Worm (Caenorhabditis elegans) whole organism, L3 larva: ENCODE measurements around the gene Y62H9A.11.

Experiments used
- R02D3.7 ChIP-seq: fragments of 150-350 bp; optimal IDR thresholded peaks from 2 replicates; lab custom pipeline; 2014; ENCODE audit warnings: missing biosample characterization, missing genetic modification characterization
- ZK546.5 ChIP-seq: sonication (generic microtip); optimal IDR thresholded peaks from 2 replicates; lab custom pipeline; 2017; ENCODE audit warnings: missing biosample characterization, missing genetic modification characterization
- ceh-16 ChIP-seq: sonication (generic microtip); optimal IDR thresholded peaks from 2 replicates; lab custom pipeline; 2017; ENCODE audit warnings: missing biosample characterization, missing genetic modification characterization
- ceh-28 ChIP-seq: fragments of 150-350 bp; optimal IDR thresholded peaks from 2 replicates; lab custom pipeline; 2014; ENCODE audit warnings: missing biosample characterization, missing genetic modification reagents, missing genetic modification characterization
- ceh-82 ChIP-seq: fragments of 150-350 bp; optimal IDR thresholded peaks from 2 replicates; lab custom pipeline; 2014; ENCODE audit warnings: missing biosample characterization, missing genetic modification characterization
- egl-27 ChIP-seq: sonication (generic microtip); optimal IDR thresholded peaks from 4 replicates; lab custom pipeline; 2017; ENCODE audit warnings: missing biosample characterization, missing genetic modification reagents, missing genetic modification characterization
- egl-5 ChIP-seq: fragments of 150-350 bp; optimal IDR thresholded peaks from 2 replicates; lab custom pipeline; 2017; ENCODE audit warnings: missing biosample characterization, missing genetic modification reagents, missing genetic modification characterization, inconsistent platforms
- elt-1 ChIP-seq: fragments of 150-350 bp; optimal IDR thresholded peaks from 2 replicates; lab custom pipeline; 2014; ENCODE audit warnings: missing biosample characterization, missing genetic modification characterization
- elt-2 ChIP-seq: sonication (generic microtip); optimal IDR thresholded peaks from 2 replicates; lab custom pipeline; 2016; ENCODE audit warnings: missing genetic modification reagents, mild to moderate bottlenecking, missing genetic modification characterization, missing compliant biosample characterization
- eor-1 ChIP-seq, 2 experiments: fragments of 150-350 bp; optimal IDR thresholded peaks; 2 replicates each; lab custom pipeline; 2014 to 2018; ENCODE audit warnings: missing biosample characterization in 2 of 2, missing genetic modification characterization in 2 of 2
- fkh-10 ChIP-seq: sonication (generic microtip); optimal IDR thresholded peaks from 2 replicates; lab custom pipeline; 2017; ENCODE audit warnings: missing biosample characterization, missing genetic modification reagents, missing genetic modification characterization
- fos-1 ChIP-seq: fragments of 150-350 bp; optimal IDR thresholded peaks from 2 replicates; lab custom pipeline; 2014; ENCODE audit warnings: missing biosample characterization, missing genetic modification characterization
- hmg-11 ChIP-seq: sonication (generic microtip); optimal IDR thresholded peaks from 2 replicates; lab custom pipeline; 2016; ENCODE audit warnings: missing genetic modification characterization, missing compliant biosample characterization
- lin-15B ChIP-seq: fragments of 150-350 bp; optimal IDR thresholded peaks from 2 replicates; lab custom pipeline; 2014; ENCODE audit warnings: missing biosample characterization, missing genetic modification characterization
- mdl-1 ChIP-seq: fragments of 150-350 bp; optimal IDR thresholded peaks from 2 replicates; lab custom pipeline; 2014; ENCODE audit warnings: missing biosample characterization, missing genetic modification characterization
- nfya-1 ChIP-seq: sonication (generic microtip); optimal IDR thresholded peaks from 2 replicates; lab custom pipeline; 2017; ENCODE audit warnings: missing genetic modification characterization, mild to moderate bottlenecking, missing compliant biosample characterization, antibody characterized with exemption, moderate library complexity; ENCODE audit not compliant: insufficient read depth
- nhr-11 ChIP-seq: fragments of 150-350 bp; optimal IDR thresholded peaks from 2 replicates; lab custom pipeline; 2014; ENCODE audit warnings: missing biosample characterization, missing genetic modification characterization
- nhr-12 ChIP-seq: fragments of 150-350 bp; optimal IDR thresholded peaks from 2 replicates; lab custom pipeline; 2014; ENCODE audit warnings: missing biosample characterization, missing genetic modification characterization
- nhr-23 ChIP-seq: fragments of 150-350 bp; optimal IDR thresholded peaks from 2 replicates; lab custom pipeline; 2014; ENCODE audit warnings: missing biosample characterization, missing genetic modification reagents, missing genetic modification characterization
- nhr-237 ChIP-seq: fragments of 150-350 bp; optimal IDR thresholded peaks from 2 replicates; lab custom pipeline; 2014; ENCODE audit warnings: missing biosample characterization, missing genetic modification characterization
- nhr-25 ChIP-seq: sonication (generic microtip); optimal IDR thresholded peaks from 2 replicates; lab custom pipeline; 2017; ENCODE audit warnings: missing biosample characterization, missing genetic modification characterization
- nhr-67 ChIP-seq: fragments of 150-350 bp; optimal IDR thresholded peaks from 2 replicates; lab custom pipeline; 2014; ENCODE audit warnings: missing biosample characterization, missing genetic modification characterization
- nhr-76 ChIP-seq: fragments of 150-350 bp; sonication (generic microtip); optimal IDR thresholded peaks from 5 replicates; lab custom pipeline; 2014; ENCODE audit warnings: missing biosample characterization, missing genetic modification characterization
- nhr-77 ChIP-seq: fragments of 150-350 bp; optimal IDR thresholded peaks from 2 replicates; lab custom pipeline; 2014; ENCODE audit warnings: missing biosample characterization, missing genetic modification characterization
- pha-4 ChIP-seq: fragments of 150-350 bp; optimal IDR thresholded peaks from 2 replicates; lab custom pipeline; 2014; ENCODE audit warnings: missing biosample characterization, missing genetic modification reagents, missing genetic modification characterization
- pqm-1 ChIP-seq: fragments of 150-350 bp; optimal IDR thresholded peaks from 2 replicates; lab custom pipeline; 2017; ENCODE audit warnings: missing biosample characterization, missing genetic modification characterization, inconsistent platforms
- sea-2 ChIP-seq: fragments of 150-350 bp; sonication (generic microtip); optimal IDR thresholded peaks from 4 replicates; lab custom pipeline; 2014; ENCODE audit warnings: missing biosample characterization, missing genetic modification reagents, missing genetic modification characterization
- skn-1 ChIP-seq: fragments of 150-350 bp; optimal IDR thresholded peaks from 2 replicates; lab custom pipeline; 2014; ENCODE audit warnings: missing biosample characterization, missing genetic modification characterization
- snpc-4 ChIP-seq: fragments of 150-350 bp; optimal IDR thresholded peaks from 2 replicates; lab custom pipeline; 2014; ENCODE audit warnings: missing biosample characterization, missing genetic modification characterization
- tbx-2 ChIP-seq: sonication (generic microtip); optimal IDR thresholded peaks from 2 replicates; lab custom pipeline; 2016; ENCODE audit warnings: mild to moderate bottlenecking, missing genetic modification characterization, missing compliant biosample characterization
- unc-39 ChIP-seq: sonication (generic microtip); optimal IDR thresholded peaks from 4 replicates; lab custom pipeline; 2017; ENCODE audit warnings: missing biosample characterization, missing genetic modification characterization
- zag-1 ChIP-seq: fragments of 150-350 bp; optimal IDR thresholded peaks from 2 replicates; lab custom pipeline; 2014; ENCODE audit warnings: missing biosample characterization, missing genetic modification characterization
- ztf-4 ChIP-seq: fragments of 150-350 bp; optimal IDR thresholded peaks from 2 replicates; lab custom pipeline; 2014; ENCODE audit warnings: missing biosample characterization, missing genetic modification characterization

Gene Y62H9A.11

ce11 chrX:11907263-11907662, at the start of gene Y62H9A.11:
TSS of gene Y62H9A.11 (minus strand) at chrX:11907363.
- no peak for TF ChIP-seq nhr-23 (tag; lab: Kevin White, UChicago)
- TF ChIP-seq eor-1 (tag; optimal IDR thresholded peaks at IDR 0.05; lab: Kevin White, UChicago): no peak
- no peak for TF ChIP-seq nhr-237
- TF ChIP-seq fos-1 (tag; lab: Kevin White, UChicago): no peak
- TF ChIP-seq nfya-1 (tag; lab: Kevin White, UChicago): no peak
- TF ChIP-seq ceh-28 (tag; lab: Kevin White, UChicago): no peak
- TF ChIP-seq nhr-25 (tag; lab: Kevin White, UChicago): no peak
- TF ChIP-seq pqm-1: no peak
- no peak for TF ChIP-seq egl-27 (tag; lab: Kevin White, UChicago)
- TF ChIP-seq mdl-1: no peak
- no peak for TF ChIP-seq ceh-16
- no peak for TF ChIP-seq nhr-76 (tag; lab: Kevin White, UChicago)
- TF ChIP-seq nhr-11 (tag; lab: Kevin White, UChicago): no peak
- no peak for TF ChIP-seq fkh-10 (GFP tag; lab: Kevin White, UChicago)
- TF ChIP-seq ceh-82 (tag; lab: Kevin White, UChicago): no peak
- no peak for TF ChIP-seq ZK546.5 (tag; lab: Kevin White, UChicago)
- TF ChIP-seq lin-15B (tag; lab: Kevin White, UChicago): no peak
- no peak for TF ChIP-seq sea-2 (GFP tag; lab: Kevin White, UChicago)
- TF ChIP-seq nhr-67: no peak

- TF ChIP-seq egl-5 (no peak), nhr-23 (tag; lab: Kevin White, UChicago) (no peak), nhr-76 (tag; lab: Kevin White, UChicago) (no peak), pqm-1 (no peak), elt-1 (no peak), fos-1 (tag; lab: Kevin White, UChicago) (no peak), nhr-77 (tag; lab: Kevin White, UChicago) (no peak), mdl-1 (no peak), hmg-11 (tag; lab: Kevin White, UChicago) (no peak), unc-39 (no peak)
Observed at ce11 chrX:11955125-11955524, 48.0 kb upstream of the Y62H9A.11 start, which contains the start of gene T08D10.3. TSS of gene T08D10.3 (plus strand) at chrX:11955425.

ce11 chrX:11953229-11953628, 46.1 kb upstream of the Y62H9A.11 start, which contains the start of gene T08D10.4:
TSS of gene T08D10.4 (minus strand) at chrX:11953329.
- no peak for TF ChIP-seq skn-1
- TF ChIP-seq hmg-11 (tag; lab: Kevin White, UChicago): no peak
- no peak for TF ChIP-seq fos-1 (tag; lab: Kevin White, UChicago)
- TF ChIP-seq nhr-23 (tag; lab: Kevin White, UChicago): no peak
- TF ChIP-seq tbx-2 (tag; lab: Kevin White, UChicago): no peak
- TF ChIP-seq pqm-1: no peak
- no peak for TF ChIP-seq mdl-1

ce11 chrX:11952129-11952528, 45.0 kb upstream of the Y62H9A.11 start:
- TF ChIP-seq R02D3.7 (tag; lab: Kevin White, UChicago): no peak
- TF ChIP-seq nhr-25 (tag; lab: Kevin White, UChicago): no peak
- TF ChIP-seq ceh-28 (tag; lab: Kevin White, UChicago): no peak
- no peak for TF ChIP-seq nfya-1 (tag; lab: Kevin White, UChicago)
- no peak for TF ChIP-seq nhr-11 (tag; lab: Kevin White, UChicago)
- no peak for TF ChIP-seq ztf-4 (tag; lab: Kevin White, UChicago)
- TF ChIP-seq hmg-11 (tag; lab: Kevin White, UChicago): no peak
- TF ChIP-seq mdl-1: no peak
- no peak for TF ChIP-seq elt-2 (tag; lab: Kevin White, UChicago)
- no peak for TF ChIP-seq lin-15B (tag; lab: Kevin White, UChicago)
- no peak for TF ChIP-seq nhr-237
- TF ChIP-seq fkh-10 (GFP tag; lab: Kevin White, UChicago): no peak
- TF ChIP-seq snpc-4: no peak
- TF ChIP-seq sea-2 (GFP tag; lab: Kevin White, UChicago): no peak
- TF ChIP-seq nhr-12 (tag; lab: Kevin White, UChicago): no peak
- no peak for TF ChIP-seq zag-1 (tag; lab: Kevin White, UChicago)

ce11 chrX:11948184-11948894, 41.2 kb upstream of the Y62H9A.11 start, which contains the start of gene lsd-1:
TSS of gene lsd-1 (plus strand) at chrX:11948844.
- TF ChIP-seq nhr-23 (tag; lab: Kevin White, UChicago) (no peak), pha-4 (tag; lab: Kevin White, UChicago) (peak; percentile 50), sea-2 (GFP tag; lab: Kevin White, UChicago) (no peak), hmg-11 (tag; lab: Kevin White, UChicago) (peak; percentile 64), elt-2 (tag; lab: Kevin White, UChicago) (peak; percentile 6)
